Worm (Caenorhabditis elegans): ENCODE data around the gene srh-72.

- TF ChIP-seq klf-2 (GFP tag; conservative IDR thresholded peaks at IDR 0.05) (no peak), ztf-29 (GFP tag; IDR thresholded peaks at IDR 0.05) (no peak), flt-1 (GFP tag; IDR thresholded peaks at IDR 0.05) (no peak), ref-1 (GFP tag; conservative IDR thresholded peaks at IDR 0.05) (no peak), cog-1 (tag; optimal IDR thresholded peaks at IDR 0.05) (no peak)
These were observed 50.6 kb downstream of the srh-72 start, which contains the start of gene T07H3.7 for ce11 chrII:1589845-1590244.

Measured in whole organism, midembryonic.